Worm (Caenorhabditis elegans) whole organism, young adult: Measurements from ENCODE around the gene F56D6.12.

Source experiments
- C17E4.6 ChIP-seq: fragments of 200-800 bp; sonication (Bioruptor generic); IDR thresholded peaks from 2 replicates; pipeline ENCODE4 v1.3.6; 2022; ENCODE audit warnings: missing genetic modification reagents, missing genetic modification characterization, missing compliant biosample characterization
- F33H1.4 ChIP-seq: fragments of 200-800 bp; sonication (Bioruptor generic); IDR thresholded peaks from 2 replicates; pipeline ENCODE4 v1.3.6; 2022; ENCODE audit warnings: missing genetic modification reagents, missing genetic modification characterization, missing compliant biosample characterization
- aptf-3 ChIP-seq: fragments of 200-800 bp; sonication (Bioruptor generic); IDR thresholded peaks from 2 replicates; pipeline ENCODE4 v1.3.6; 2022; ENCODE audit warnings: missing genetic modification characterization, missing compliant biosample characterization
- ets-4 ChIP-seq: fragments of 200-800 bp; sonication (Bioruptor generic); optimal IDR thresholded peaks from 2 replicates; lab custom pipeline; 2018; ENCODE audit warnings: mild to moderate bottlenecking, missing genetic modification characterization, missing compliant biosample characterization
- pha-4 ChIP-seq: fragments of 150-350 bp; sonication (generic microtip); optimal IDR thresholded peaks from 2 replicates; lab custom pipeline; 2014; ENCODE audit warnings: missing biosample characterization, missing genetic modification reagents, missing genetic modification characterization
- rcor-1 ChIP-seq: fragments of 200-800 bp; sonication (Bioruptor generic); IDR thresholded peaks from 2 replicates; pipeline ENCODE4 v1.3.6; 2022; ENCODE audit warnings: missing genetic modification reagents, missing genetic modification characterization, missing compliant biosample characterization
- sdz-38 ChIP-seq: sonication (generic microtip); optimal IDR thresholded peaks from 2 replicates; lab custom pipeline; 2016; ENCODE audit warnings: missing genotype, missing genetic modification characterization, missing compliant biosample characterization
- unc-130 ChIP-seq: sonication (generic microtip); optimal IDR thresholded peaks from 2 replicates; lab custom pipeline; 2016; ENCODE audit warnings: missing genetic modification reagents, missing genetic modification characterization, missing compliant biosample characterization
- unc-62 ChIP-seq: fragments of 150-350 bp; optimal IDR thresholded peaks from 2 replicates; lab custom pipeline; 2014; ENCODE audit warnings: missing biosample characterization, missing genetic modification reagents, missing genetic modification characterization

ce11 chrIV:3860419-3860818, 47.5 kb upstream of the F56D6.12 start:
- no peak for TF ChIP-seq C17E4.6 (GFP tag; lab: Robert Waterston, UW)
- no peak for TF ChIP-seq F33H1.4 (GFP tag; lab: Robert Waterston, UW)
- TF ChIP-seq aptf-3 (GFP tag; lab: Robert Waterston, UW) = no peak
- TF ChIP-seq ets-4 (GFP tag; lab: Kevin White, UChicago) = no peak
- no peak for TF ChIP-seq unc-62 (GFP tag; lab: Kevin White, UChicago)
- TF ChIP-seq rcor-1 (GFP tag; lab: Robert Waterston, UW) = no peak
- no peak for TF ChIP-seq sdz-38 (tag; lab: Kevin White, UChicago)
- no peak for TF ChIP-seq unc-130
- no peak for TF ChIP-seq pha-4 (tag; lab: Kevin White, UChicago)
